Fruit fly (Drosophila melanogaster) whole organism: ENCODE results near the gene CG31954.

ENCODE experiments used
- Dll ChIP-seq: fragments of >200 bp; optimal IDR thresholded peaks from 2 replicates; lab custom pipeline; 2017
- pan ChIP-seq: fragments of >200 bp; optimal IDR thresholded peaks from 2 replicates; lab custom pipeline; 2017
- usp ChIP-seq: fragments of >200 bp; optimal IDR thresholded peaks from 2 replicates; lab custom pipeline; 2017; ENCODE audit warnings: missing biosample characterization, missing genetic modification characterization, mixed read lengths

- TF ChIP-seq pan (lab: Kevin White, UChicago) (no peak), usp (GFP tag; lab: Kevin White, UChicago) (no peak), Dll (no peak)
Observed at dm6 chr2L:3479697-3480442, 30.0 kb downstream of the CG31954 start.
